Fruit fly (Drosophila melanogaster) S2 (cell line): ENCODE data around the gene CG12620.
A peak's percentile ranks its signal among the peaks of the same experiment; 100 is the strongest.

Source experiments
- CG8478 ChIP-seq: fragments of >200 bp; optimal IDR thresholded peaks from 2 replicates; lab custom pipeline; 2018
- CTCF ChIP-seq, 2 experiments: fragments of >200 bp; optimal IDR thresholded peaks; 2 replicates each; lab custom pipeline; 2018

Gene CG12620

dm6 chr2L:17087341-17087740, at the start of gene CG12620:
Gene CG12620, plus strand, starts transcription at chr2L:17087641.
- TF ChIP-seq CG8478 (lab: Kevin White, UChicago) (no peak), CTCF (optimal IDR thresholded peaks at IDR 0.05; lab: Kevin White, UChicago) (no peak)

dm6 chr2L:17041211-17041610, 46.2 kb upstream of the CG12620 start:
- no peak for TF ChIP-seq CTCF (optimal IDR thresholded peaks at IDR 0.05; lab: Kevin White, UChicago)
- TF ChIP-seq CG8478 (lab: Kevin White, UChicago): no peak

dm6 chr2L:17048181-17048580, 39.3 kb upstream of the CG12620 start, which contains the start of gene CG15136:
Gene CG15136, minus strand, starts transcription at chr2L:17048281.
- TF ChIP-seq CG8478 (lab: Kevin White, UChicago) (no peak), CTCF (optimal IDR thresholded peaks at IDR 0.05; lab: Kevin White, UChicago) (no peak)

- TF ChIP-seq CTCF (optimal IDR thresholded peaks at IDR 0.05; lab: Kevin White, UChicago): no peak
- no peak for TF ChIP-seq CG8478 (lab: Kevin White, UChicago)
Observed at dm6 chr2L:17051835-17052234, 35.6 kb upstream of the CG12620 start.

- no peak for TF ChIP-seq CG8478 (lab: Kevin White, UChicago)
- TF ChIP-seq CTCF (optimal IDR thresholded peaks at IDR 0.05; lab: Kevin White, UChicago): peak; percentile 56 to 63
Observed at dm6 chr2L:17092737-17093136, 5.3 kb downstream of the CG12620 start.

- TF ChIP-seq CTCF (optimal IDR thresholded peaks at IDR 0.05; lab: Kevin White, UChicago) (no peak), CG8478 (lab: Kevin White, UChicago) (no peak)
Observed at dm6 chr2L:17125861-17126260, 38.4 kb downstream of the CG12620 start, which contains the start of gene CG31784. Gene CG31784, minus strand, starts transcription at chr2L:17125961.

- peak; percentile 64 to 72 for TF ChIP-seq CTCF (optimal IDR thresholded peaks at IDR 0.05; lab: Kevin White, UChicago)
- TF ChIP-seq CG8478 (lab: Kevin White, UChicago): no peak
Observed at dm6 chr2L:17130795-17131194, 43.4 kb downstream of the CG12620 start, which contains the start of the genes CG34106 and beat-IIIa. Gene CG34106, plus strand, starts transcription at chr2L:17131024. Gene beat-IIIa, plus strand, starts transcription at chr2L:17131024.
